Worm (Caenorhabditis elegans): ENCODE measurements around the gene T19H12.6.
A peak's percentile ranks its signal among the peaks of the same experiment; 100 is the strongest.

Gene T19H12.6

DNA sequence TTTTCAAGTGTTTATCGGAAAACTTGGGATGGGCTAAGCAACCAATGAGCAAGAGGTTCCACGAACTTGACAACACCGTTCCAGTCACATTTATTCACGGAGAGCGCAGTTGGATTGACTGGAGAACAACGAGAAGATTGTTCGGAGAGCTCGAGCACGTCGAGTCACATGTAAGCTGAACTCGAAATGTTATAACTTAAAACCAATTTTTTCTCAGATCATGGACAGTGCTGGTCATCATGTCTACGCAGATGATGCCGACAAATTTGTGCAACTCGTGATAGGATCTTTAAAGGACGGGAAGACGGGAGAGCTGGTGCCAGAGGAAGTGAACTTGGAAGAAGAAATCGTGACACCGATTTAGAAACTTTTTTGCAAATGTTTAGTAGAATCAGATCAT lies 31.0 kb downstream of the T19H12.6 start:
- TF ChIP-seq nfya-1 (tag; optimal IDR thresholded peaks at IDR 0.05; ENCODE audit: insufficient read depth), result no peak
- TF ChIP-seq unc-39 (tag; optimal IDR thresholded peaks at IDR 0.05), result no peak
- no peak for TF ChIP-seq nhr-43 (tag; optimal IDR thresholded peaks at IDR 0.05; ENCODE audit: poor library complexity, severe bottlenecking)
- TF ChIP-seq ceh-16 (tag; optimal IDR thresholded peaks at IDR 0.05), result no peak
- TF ChIP-seq lsy-12 (tag; optimal IDR thresholded peaks at IDR 0.05), result no peak
- TF ChIP-seq nhr-67 (tag; optimal IDR thresholded peaks at IDR 0.05), result no peak
- TF ChIP-seq daf-12 (tag; optimal IDR thresholded peaks at IDR 0.05), result no peak
- no peak for TF ChIP-seq sea-2 (GFP tag; optimal IDR thresholded peaks at IDR 0.05)
- no peak for TF ChIP-seq fkh-10 (GFP tag; optimal IDR thresholded peaks at IDR 0.05)
- no peak for TF ChIP-seq egl-5 (tag; optimal IDR thresholded peaks at IDR 0.05)
- TF ChIP-seq tbx-2 (tag; optimal IDR thresholded peaks at IDR 0.05), result no peak
- TF ChIP-seq nhr-237 (tag; optimal IDR thresholded peaks at IDR 0.05), result no peak

DNA sequence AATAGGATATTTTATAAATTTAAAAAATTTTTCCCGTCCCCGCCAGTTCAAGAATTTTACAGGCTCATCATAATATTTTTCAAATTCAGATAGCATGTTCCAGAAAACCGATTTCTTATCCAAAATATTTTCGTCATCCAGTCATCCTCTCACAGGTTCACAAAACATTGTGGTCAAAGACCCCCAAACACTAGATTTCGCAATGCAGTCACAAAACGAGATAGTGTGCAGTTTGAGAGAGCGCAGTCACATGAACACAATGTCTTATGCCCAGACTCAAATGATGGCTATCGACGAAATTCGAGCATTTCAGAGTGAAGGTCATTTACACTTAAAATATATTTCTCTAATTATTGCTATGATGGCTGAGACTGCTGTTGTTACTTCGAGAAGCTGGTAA lies 32.9 kb downstream of the T19H12.6 start, which contains the start of gene abhd-5.2:
Gene abhd-5.2 (plus strand): TSS at position 95 of the 400 bp plus-strand sequence.
- TF ChIP-seq elt-1 (tag; optimal IDR thresholded peaks at IDR 0.05) (no peak), nhr-77 (tag; optimal IDR thresholded peaks at IDR 0.05) (no peak), lin-15B (tag; optimal IDR thresholded peaks at IDR 0.05) (peak; percentile 29), lin-39 (tag; optimal IDR thresholded peaks at IDR 0.05) (peak; percentile 48), sea-2 (GFP tag; optimal IDR thresholded peaks at IDR 0.05) (no peak), pha-4 (tag; optimal IDR thresholded peaks at IDR 0.05) (peak; percentile 50), R02D3.7 (tag; optimal IDR thresholded peaks at IDR 0.05) (no peak), nhr-25 (tag; optimal IDR thresholded peaks at IDR 0.05) (peak; percentile 37), egl-27 (tag; optimal IDR thresholded peaks at IDR 0.05) (no peak), fos-1 (tag; optimal IDR thresholded peaks at IDR 0.05) (no peak), hmg-11 (tag; optimal IDR thresholded peaks at IDR 0.05) (peak; percentile 55), ceh-82 (tag; optimal IDR thresholded peaks at IDR 0.05) (no peak), snpc-4 (tag; optimal IDR thresholded peaks at IDR 0.05) (peak; percentile 48), ztf-11 (tag; optimal IDR thresholded peaks at IDR 0.05) (no peak), daf-12 (tag; optimal IDR thresholded peaks at IDR 0.05) (no peak), elt-2 (tag; optimal IDR thresholded peaks at IDR 0.05) (peak; percentile 26), ceh-28 (tag; optimal IDR thresholded peaks at IDR 0.05) (peak; percentile 26), nhr-11 (tag; optimal IDR thresholded peaks at IDR 0.05) (no peak), nhr-23 (tag; optimal IDR thresholded peaks at IDR 0.05) (peak; percentile 8), nhr-76 (tag; optimal IDR thresholded peaks at IDR 0.05) (no peak), pqm-1 (tag; optimal IDR thresholded peaks at IDR 0.05) (peak; percentile 39), ceh-16 (tag; optimal IDR thresholded peaks at IDR 0.05) (no peak), nfya-1 (tag; optimal IDR thresholded peaks at IDR 0.05; ENCODE audit: insufficient read depth) (peak; percentile 62), ztf-4 (tag; optimal IDR thresholded peaks at IDR 0.05) (no peak)

DNA sequence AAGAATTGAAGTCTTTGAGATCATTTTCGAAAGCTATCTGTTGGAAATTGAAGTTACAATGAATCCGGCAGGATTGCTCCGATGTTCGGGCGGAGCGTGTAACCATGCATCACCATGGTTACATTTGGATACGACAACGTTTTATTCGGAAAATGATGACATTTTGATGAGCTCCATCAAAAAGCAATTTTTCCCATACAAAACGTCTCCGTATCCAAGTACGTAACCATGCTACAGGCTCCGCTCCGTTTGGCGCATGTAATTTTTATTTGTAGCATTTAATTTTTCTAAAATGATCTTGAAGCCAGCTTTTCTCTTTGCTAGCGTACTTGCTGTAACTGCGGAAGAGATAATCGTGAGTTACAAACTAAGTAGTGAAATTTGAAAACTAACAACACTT lies 34.9 kb downstream of the T19H12.6 start, which contains the start of the genes cwp-2 and cwp-3:
Gene cwp-2 (minus strand): TSS at position 101 of the 400 bp plus-strand sequence.
Gene cwp-3 (plus strand): TSS at position 293 of the 400 bp plus-strand sequence.
- TF ChIP-seq ceh-16 (tag; optimal IDR thresholded peaks at IDR 0.05) (no peak), nhr-76 (tag; optimal IDR thresholded peaks at IDR 0.05) (no peak), lin-39 (tag; optimal IDR thresholded peaks at IDR 0.05) (no peak), R02D3.7 (tag; optimal IDR thresholded peaks at IDR 0.05) (no peak), pqm-1 (tag; optimal IDR thresholded peaks at IDR 0.05) (no peak), mdl-1 (tag; optimal IDR thresholded peaks at IDR 0.05) (no peak), snpc-4 (tag; optimal IDR thresholded peaks at IDR 0.05) (no peak), ZK546.5 (tag; optimal IDR thresholded peaks at IDR 0.05) (no peak), mml-1 (tag; optimal IDR thresholded peaks at IDR 0.05) (no peak), lin-15B (tag; optimal IDR thresholded peaks at IDR 0.05) (no peak), egl-27 (tag; optimal IDR thresholded peaks at IDR 0.05) (no peak), nhr-77 (tag; optimal IDR thresholded peaks at IDR 0.05) (no peak), lsy-12 (tag; optimal IDR thresholded peaks at IDR 0.05) (no peak), eor-1 (tag; optimal IDR thresholded peaks at IDR 0.05) (no peak), skn-1 (tag; optimal IDR thresholded peaks at IDR 0.05) (no peak)

DNA sequence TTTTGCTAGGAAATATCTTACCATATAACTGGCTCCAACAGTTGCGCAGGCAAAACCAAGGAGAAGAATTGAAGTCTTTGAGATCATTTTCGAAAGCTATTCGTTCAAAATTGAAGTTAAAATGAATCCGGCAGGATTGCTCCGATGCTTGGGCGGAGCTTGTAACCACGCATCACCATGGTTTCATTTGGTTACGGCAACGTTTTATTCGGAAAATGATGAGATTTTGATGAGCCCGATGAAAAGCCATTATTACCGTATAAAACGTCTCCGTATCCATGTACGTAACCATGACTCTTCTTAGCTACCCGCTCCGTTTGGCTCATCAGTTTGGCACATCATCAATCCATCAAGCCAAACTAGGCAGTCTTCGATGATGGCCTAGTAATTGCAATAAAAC lies 36.3 kb downstream of the T19H12.6 start, which contains the start of gene cwp-1:
Gene cwp-1 (minus strand): TSS at position 101 of the 400 bp plus-strand sequence.
- TF ChIP-seq pqm-1 (tag; optimal IDR thresholded peaks at IDR 0.05), result no peak
